Worm (Caenorhabditis elegans) whole organism, midembryonic: ENCODE measurements around the gene W08F4.12.

Experiments
- T22C8.4 ChIP-seq: fragments of 200-800 bp; sonication (Bioruptor generic); IDR thresholded peaks from 2 replicates; pipeline ENCODE4 v1.3.6; 2022; ENCODE audit warnings: missing genetic modification characterization, missing compliant biosample characterization
- cog-1 ChIP-seq: sonication (generic microtip); optimal IDR thresholded peaks from 2 replicates; lab custom pipeline; 2016; ENCODE audit warnings: missing genetic modification characterization, missing compliant biosample characterization
- flt-1 ChIP-seq: fragments of 200-800 bp; sonication (Bioruptor generic); IDR thresholded peaks from 2 replicates; pipeline ENCODE4 v1.3.6; 2022; ENCODE audit warnings: missing genetic modification characterization, missing compliant biosample characterization
- klf-2 ChIP-seq: fragments of 200-800 bp; sonication (Bioruptor generic); conservative IDR thresholded peaks from 2 replicates; pipeline ENCODE4 v1.3.6; 2022; ENCODE audit warnings: missing genetic modification reagents, missing genetic modification characterization, missing compliant biosample characterization
- med-1 ChIP-seq: sonication (generic microtip); optimal IDR thresholded peaks from 2 replicates; lab custom pipeline; 2017; ENCODE audit warnings: missing genetic modification characterization, mild to moderate bottlenecking, missing compliant biosample characterization, antibody characterized with exemption, missing genetic modification reagents; ENCODE audit not compliant: insufficient read depth
- ref-1 ChIP-seq: fragments of 200-800 bp; sonication (Bioruptor generic); conservative IDR thresholded peaks from 2 replicates; pipeline ENCODE4 v1.3.6; 2022; ENCODE audit warnings: missing genetic modification reagents, missing genetic modification characterization, missing compliant biosample characterization
- tab-1 ChIP-seq: fragments of 200-800 bp; sonication (Bioruptor generic); IDR thresholded peaks from 2 replicates; pipeline ENCODE4 v1.3.6; 2022; ENCODE audit warnings: missing genetic modification characterization, missing compliant biosample characterization
- ztf-23 ChIP-seq: fragments of 200-800 bp; sonication (Bioruptor generic); IDR thresholded peaks from 2 replicates; pipeline ENCODE4 v1.3.6; 2022; ENCODE audit warnings: missing genetic modification reagents, missing genetic modification characterization, missing compliant biosample characterization
- ztf-29 ChIP-seq: fragments of 200-800 bp; sonication (Bioruptor generic); IDR thresholded peaks from 2 replicates; pipeline ENCODE4 v1.3.6; 2022; ENCODE audit warnings: missing genetic modification reagents, missing genetic modification characterization, missing compliant biosample characterization

DNA sequence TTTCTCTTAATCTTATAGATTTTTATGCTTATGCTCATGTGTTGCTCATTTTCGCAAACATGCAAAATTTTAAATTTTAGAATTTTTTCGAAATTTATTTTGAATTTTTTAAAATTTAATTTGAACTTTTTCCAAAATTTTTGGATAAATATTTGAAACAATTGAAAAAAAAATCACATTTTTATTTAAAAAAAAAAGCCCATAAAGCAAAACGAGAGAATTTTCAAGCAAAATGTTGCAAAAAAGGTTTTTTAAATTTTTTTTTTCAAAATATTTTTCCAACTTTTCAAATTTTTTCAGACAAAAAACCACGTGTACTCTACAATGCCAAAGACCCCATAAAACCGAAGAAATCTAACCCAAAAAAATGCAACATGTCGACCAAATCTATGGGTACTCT, 28.0 kb downstream of the W08F4.12 start, which contains the start of the genes C09E8.1 and C09E8.6:
- TF ChIP-seq ref-1 (no peak), ztf-29 (no peak), klf-2 (GFP tag; lab: Robert Waterston, UW) (no peak), flt-1 (GFP tag; lab: Robert Waterston, UW) (no peak), med-1 (GFP tag; lab: Kevin White, UChicago) (no peak), T22C8.4 (no peak), ztf-23 (GFP tag; lab: Robert Waterston, UW) (no peak), cog-1 (no peak), tab-1 (GFP tag; lab: Robert Waterston, UW) (no peak)
